Fruit fly (Drosophila melanogaster): Measurements from ENCODE around the gene CG4957.

CG4957 gene

dm6 chr2L:10226724-10227407, 41.8 kb upstream of the CG4957 start, which contains the start of gene CG5708 (continued):
- TF ChIP-seq CG3032 (tag; optimal IDR thresholded peaks at IDR 0.05) (peak; percentile 31), Eip78C (GFP tag) (peak; percentile 63), esn (GFP tag; optimal IDR thresholded peaks at IDR 0.05) (peak; percentile 32), CG8632 (GFP tag; optimal IDR thresholded peaks at IDR 0.05) (no peak), CG1621 (tag; optimal IDR thresholded peaks at IDR 0.05) (no peak)

- TF ChIP-seq CG6792 (GFP tag; optimal IDR thresholded peaks at IDR 0.05) (no peak), Sox102F (GFP tag; optimal IDR thresholded peaks at IDR 0.05) (no peak), fkh (GFP tag; optimal IDR thresholded peaks at IDR 0.05) (no peak), spab (GFP tag; optimal IDR thresholded peaks at IDR 0.05) (no peak), achi (GFP tag; optimal IDR thresholded peaks at IDR 0.05) (peak; percentile 9), Eip78C (GFP tag) (peak; percentile 40), Ets96B (tag; optimal IDR thresholded peaks at IDR 0.05) (no peak), ss (GFP tag; optimal IDR thresholded peaks at IDR 0.05) (no peak), CG3032 (tag; optimal IDR thresholded peaks at IDR 0.05) (no peak), vri (GFP tag; optimal IDR thresholded peaks at IDR 0.05) (no peak)
Observed at dm6 chr2L:10230455-10230854, 38.2 kb upstream of the CG4957 start.

dm6 chr2L:10231092-10231494, 37.6 kb upstream of the CG4957 start:
- TF ChIP-seq dac (GFP tag; optimal IDR thresholded peaks at IDR 0.05): peak; percentile 24
- no peak for TF ChIP-seq svp (GFP tag)
- TF ChIP-seq CG11902 (GFP tag; optimal IDR thresholded peaks at IDR 0.05): no peak
- TF ChIP-seq Sox102F (GFP tag; optimal IDR thresholded peaks at IDR 0.05): peak; percentile 45
- TF ChIP-seq ss (GFP tag; optimal IDR thresholded peaks at IDR 0.05): peak in 1 of 2 experiments; percentile 27
- TF ChIP-seq Hr39 (GFP tag; optimal IDR thresholded peaks at IDR 0.05): no peak
- TF ChIP-seq CG16779 (tag; optimal IDR thresholded peaks at IDR 0.05): no peak
- TF ChIP-seq cyc (GFP tag; optimal IDR thresholded peaks at IDR 0.05): peak; percentile 0
- no peak for TF ChIP-seq CG1621 (tag; optimal IDR thresholded peaks at IDR 0.05)
- peak; percentile 51 for TF ChIP-seq CG10669 (GFP tag; optimal IDR thresholded peaks at IDR 0.05)
- TF ChIP-seq CG4318 (GFP tag; optimal IDR thresholded peaks at IDR 0.05): no peak
- no peak for TF ChIP-seq Hr38 (GFP tag; optimal IDR thresholded peaks at IDR 0.05)
- no peak for TF ChIP-seq CG6163 (GFP tag; IDR thresholded peaks at IDR 0.05)
- TF ChIP-seq fd59A (GFP tag; optimal IDR thresholded peaks at IDR 0.05): no peak
- no peak for TF ChIP-seq salr (GFP tag; optimal IDR thresholded peaks at IDR 0.05)
- TF ChIP-seq CG9139 (GFP tag; optimal IDR thresholded peaks at IDR 0.05): no peak
- peak; percentile 31 for TF ChIP-seq Lpt (GFP tag; optimal IDR thresholded peaks at IDR 0.05)
- no peak for TF ChIP-seq Gug (GFP tag; IDR thresholded peaks at IDR 0.05)
- TF ChIP-seq CG10631 (GFP tag; optimal IDR thresholded peaks at IDR 0.05): peak; percentile 52
- TF ChIP-seq esn (GFP tag; optimal IDR thresholded peaks at IDR 0.05): peak; percentile 55
- peak; percentile 84 for TF ChIP-seq Eip78C (GFP tag)
- no peak for TF ChIP-seq CG32006 (GFP tag; optimal IDR thresholded peaks at IDR 0.05)
- peak; percentile 11 for TF ChIP-seq Ets96B (tag; optimal IDR thresholded peaks at IDR 0.05)
- TF ChIP-seq CG31627 (GFP tag; optimal IDR thresholded peaks at IDR 0.05): peak; percentile 32
- no peak for TF ChIP-seq CG11294 (GFP tag; IDR thresholded peaks at IDR 0.05)
- TF ChIP-seq CG6854 (GFP tag; optimal IDR thresholded peaks at IDR 0.05): no peak
- peak; percentile 57 for TF ChIP-seq OdsH (GFP tag; optimal IDR thresholded peaks at IDR 0.05)
- peak; percentile 5 for TF ChIP-seq fkh (GFP tag; optimal IDR thresholded peaks at IDR 0.05)
- TF ChIP-seq dsx (GFP tag; optimal IDR thresholded peaks at IDR 0.05; ENCODE audit: poor library complexity, severe bottlenecking): peak; percentile 17
- peak; percentile 43 for TF ChIP-seq acj6 (GFP tag; optimal IDR thresholded peaks at IDR 0.05)
- TF ChIP-seq spab (GFP tag; optimal IDR thresholded peaks at IDR 0.05): no peak
- no peak for TF ChIP-seq eg (GFP tag; IDR thresholded peaks at IDR 0.05)
- TF ChIP-seq CG6808 (GFP tag; optimal IDR thresholded peaks at IDR 0.05): peak; percentile 14
- TF ChIP-seq CG8319 (GFP tag; optimal IDR thresholded peaks at IDR 0.05): peak; percentile 4
- TF ChIP-seq CG11762 (GFP tag; optimal IDR thresholded peaks at IDR 0.05; ENCODE audit: insufficient read depth): no peak
- peak; percentile 4 for TF ChIP-seq vri (GFP tag; optimal IDR thresholded peaks at IDR 0.05)
- TF ChIP-seq Met (GFP tag; optimal IDR thresholded peaks at IDR 0.05): peak; percentile 54
- TF ChIP-seq CG34406 (GFP tag; optimal IDR thresholded peaks at IDR 0.05): peak; percentile 36
- no peak for TF ChIP-seq net (GFP tag; optimal IDR thresholded peaks at IDR 0.05)
- TF ChIP-seq Blimp-1 (GFP tag; optimal IDR thresholded peaks at IDR 0.05): no peak
- no peak for TF ChIP-seq pdm3 (GFP tag; optimal IDR thresholded peaks at IDR 0.05)

All from whole organism, prepupa.